Worm (Caenorhabditis elegans) whole organism, young adult: Measurements from ENCODE around the gene gcy-32.

Source experiments
- B0035.1 ChIP-seq: sonication (generic microtip); optimal IDR thresholded peaks from 2 replicates; lab custom pipeline; 2016; ENCODE audit warnings: missing genetic modification characterization, mild to moderate bottlenecking, missing compliant biosample characterization, missing genotype, missing genetic modification reagents
- C06A6.2 ChIP-seq: fragments of 200-800 bp; sonication (Bioruptor generic); conservative IDR thresholded peaks from 2 replicates; pipeline ENCODE4 v1.3.6; 2022; ENCODE audit warnings: missing genetic modification characterization, missing compliant biosample characterization
- C17E4.6 ChIP-seq: fragments of 200-800 bp; sonication (Bioruptor generic); IDR thresholded peaks from 2 replicates; pipeline ENCODE4 v1.3.6; 2022; ENCODE audit warnings: missing genetic modification reagents, missing genetic modification characterization, missing compliant biosample characterization
- D2030.7 ChIP-seq: fragments of 200-800 bp; sonication (Bioruptor generic); IDR thresholded peaks from 2 replicates; pipeline ENCODE4 v1.3.6; 2022; ENCODE audit warnings: missing genetic modification reagents, missing genetic modification characterization, missing compliant biosample characterization
- F22D6.2 ChIP-seq: sonication (generic microtip); optimal IDR thresholded peaks from 2 replicates; lab custom pipeline; 2016; ENCODE audit warnings: mild to moderate bottlenecking, missing genetic modification characterization, missing compliant biosample characterization
- F33H1.4 ChIP-seq: fragments of 200-800 bp; sonication (Bioruptor generic); IDR thresholded peaks from 2 replicates; pipeline ENCODE4 v1.3.6; 2022; ENCODE audit warnings: missing genetic modification reagents, missing genetic modification characterization, missing compliant biosample characterization
- F49E8.2 ChIP-seq: sonication (generic microtip); optimal IDR thresholded peaks from 3 replicates; lab custom pipeline; 2017; ENCODE audit warnings: missing genetic modification characterization, mild to moderate bottlenecking, missing compliant biosample characterization, antibody characterized with exemption, moderate library complexity; ENCODE audit not compliant: insufficient read depth
- K11D2.4 ChIP-seq: fragments of 200-800 bp; sonication (Bioruptor generic); IDR thresholded peaks from 2 replicates; pipeline ENCODE4 v1.3.6; 2022; ENCODE audit warnings: missing genetic modification reagents, missing genetic modification characterization, missing compliant biosample characterization
- T07F8.4 ChIP-seq: sonication (generic microtip); optimal IDR thresholded peaks from 2 replicates; lab custom pipeline; 2016; ENCODE audit warnings: mild to moderate bottlenecking, missing genetic modification characterization, moderate library complexity, missing compliant biosample characterization
- T26A5.8 ChIP-seq: sonication (generic microtip); optimal IDR thresholded peaks from 2 replicates; lab custom pipeline; 2016; ENCODE audit warnings: missing genetic modification characterization, missing compliant biosample characterization
- Y53F4B.3 ChIP-seq: fragments of 200-800 bp; sonication (Bioruptor generic); IDR thresholded peaks from 2 replicates; pipeline ENCODE4 v1.3.6; 2022; ENCODE audit warnings: missing genetic modification reagents, missing genetic modification characterization, missing compliant biosample characterization
- akir-1 ChIP-seq: fragments of 200-800 bp; sonication (Bioruptor generic); optimal IDR thresholded peaks from 2 replicates; lab custom pipeline; 2018; ENCODE audit warnings: mild to moderate bottlenecking, missing genetic modification characterization, moderate library complexity, missing compliant biosample characterization
- ama-1 ChIP-seq, 3 experiments: fragments of 150-350 bp in 1 of 3; sonication (generic microtip) in 2 of 3; optimal IDR thresholded peaks; 2 replicates each; lab custom pipeline; 2014 to 2018; ENCODE audit warnings: missing biosample characterization in 2 of 3, missing genetic modification characterization in 2 of 3, missing genetic modification reagents in 2 of 3
- aptf-2 ChIP-seq: fragments of 200-800 bp; sonication (Bioruptor generic); conservative IDR thresholded peaks from 2 replicates; pipeline ENCODE4 v1.3.6; 2022; ENCODE audit warnings: missing genetic modification reagents, missing genetic modification characterization, missing compliant biosample characterization
- attf-3 ChIP-seq: fragments of 200-800 bp; sonication (Bioruptor generic); conservative IDR thresholded peaks from 2 replicates; pipeline ENCODE4 v1.3.6; 2022; ENCODE audit warnings: missing genetic modification reagents, missing genetic modification characterization, missing compliant biosample characterization
- bed-1 ChIP-seq: fragments of 200-800 bp; sonication (Bioruptor generic); IDR thresholded peaks from 2 replicates; pipeline ENCODE4 v1.3.6; 2022; ENCODE audit warnings: missing genetic modification reagents, missing genetic modification characterization, missing compliant biosample characterization
- ccch-3 ChIP-seq: fragments of 200-800 bp; sonication (Bioruptor generic); optimal IDR thresholded peaks from 2 replicates; lab custom pipeline; 2018; ENCODE audit warnings: mild to moderate bottlenecking, missing genetic modification characterization, missing compliant biosample characterization
- cebp-2 ChIP-seq: fragments of 200-800 bp; sonication (Bioruptor generic); IDR thresholded peaks from 2 replicates; pipeline ENCODE4 v1.3.6; 2022; ENCODE audit warnings: missing genetic modification characterization, missing compliant biosample characterization
- ceh-100 ChIP-seq: fragments of 200-800 bp; sonication (Bioruptor generic); IDR thresholded peaks from 2 replicates; pipeline ENCODE4 v1.3.6; 2022; ENCODE audit warnings: missing genetic modification reagents, missing genetic modification characterization, missing compliant biosample characterization
- ceh-40 ChIP-seq: fragments of 200-800 bp; sonication (Bioruptor generic); IDR thresholded peaks from 2 replicates; pipeline ENCODE4 v1.3.6; 2022; ENCODE audit warnings: missing genetic modification characterization, missing compliant biosample characterization
- dox-1 ChIP-seq: fragments of 200-800 bp; sonication (Bioruptor generic); IDR thresholded peaks from 2 replicates; pipeline ENCODE4 v1.3.6; 2022; ENCODE audit warnings: missing genetic modification reagents, missing genetic modification characterization, missing compliant biosample characterization
- dpl-1 ChIP-seq: fragments of 150-350 bp; optimal IDR thresholded peaks from 2 replicates; lab custom pipeline; 2014; ENCODE audit warnings: missing biosample characterization, missing genetic modification reagents, missing genetic modification characterization
- hmg-20 ChIP-seq: fragments of 200-800 bp; sonication (Bioruptor generic); IDR thresholded peaks from 2 replicates; pipeline ENCODE4 v1.3.6; 2022; ENCODE audit warnings: missing genetic modification reagents, missing genetic modification characterization, missing compliant biosample characterization
- let-607 ChIP-seq, 2 experiments: fragments of 200-800 bp in 1 of 2; sonication (Bioruptor generic) in 1 of 2; sonication (generic microtip) in 1 of 2; optimal IDR thresholded peaks; 2 replicates each; lab custom pipeline; 2016 to 2018; ENCODE audit warnings: mild to moderate bottlenecking in 2 of 2, missing compliant biosample characterization in 2 of 2, missing genetic modification characterization in 2 of 2, moderate library complexity in 2 of 2, missing genotype in 1 of 2
- madf-3 ChIP-seq: fragments of 200-800 bp; sonication (Bioruptor generic); IDR thresholded peaks from 2 replicates; pipeline ENCODE4 v1.3.6; 2022; ENCODE audit warnings: missing genetic modification reagents, missing genetic modification characterization, missing compliant biosample characterization
- mes-4 ChIP-seq: sonication (generic microtip); optimal IDR thresholded peaks from 2 replicates; lab custom pipeline; 2016; ENCODE audit warnings: missing genotype, missing genetic modification characterization, missing compliant biosample characterization
- nhr-120 ChIP-seq: fragments of 200-800 bp; sonication (Bioruptor generic); IDR thresholded peaks from 2 replicates; pipeline ENCODE4 v1.3.6; 2022; ENCODE audit warnings: missing genetic modification characterization, missing compliant biosample characterization
- nhr-27 ChIP-seq: fragments of 200-800 bp; sonication (Bioruptor generic); optimal IDR thresholded peaks from 2 replicates; lab custom pipeline; 2018; ENCODE audit warnings: mild to moderate bottlenecking, missing genetic modification characterization, moderate library complexity, missing compliant biosample characterization
- nhr-80 ChIP-seq: sonication (generic microtip); optimal IDR thresholded peaks from 2 replicates; lab custom pipeline; 2016; ENCODE audit warnings: missing genetic modification characterization, missing compliant biosample characterization
- somi-1 ChIP-seq: fragments of 200-800 bp; sonication (Bioruptor generic); optimal IDR thresholded peaks from 2 replicates; lab custom pipeline; 2018; ENCODE audit warnings: mild to moderate bottlenecking, missing genetic modification characterization, missing compliant biosample characterization
- tbx-9 ChIP-seq: sonication (generic microtip); optimal IDR thresholded peaks from 2 replicates; lab custom pipeline; 2016; ENCODE audit warnings: borderline replicate concordance, missing genetic modification characterization, inconsistent platforms, missing compliant biosample characterization
- zfh-2 ChIP-seq: fragments of 200-800 bp; sonication (Bioruptor generic); conservative IDR thresholded peaks from 2 replicates; pipeline ENCODE4 v1.3.6; 2022; ENCODE audit warnings: missing genetic modification reagents, missing genetic modification characterization, missing compliant biosample characterization
- zim-3 ChIP-seq: sonication (generic microtip); optimal IDR thresholded peaks from 2 replicates; lab custom pipeline; 2017; ENCODE audit warnings: mild to moderate bottlenecking, missing genetic modification characterization, moderate library complexity, missing compliant biosample characterization
- ztf-6 ChIP-seq: fragments of 200-800 bp; sonication (Bioruptor generic); IDR thresholded peaks from 2 replicates; pipeline ENCODE4 v1.3.6; 2022; ENCODE audit warnings: missing genetic modification reagents, missing genetic modification characterization, missing compliant biosample characterization

gcy-32 gene

ce11 chrV:13891489-13891888, 23.8 kb downstream of the gcy-32 start:
- TF ChIP-seq nhr-80 (peak; percentile 52), attf-3 (GFP tag; lab: Robert Waterston, UW) (no peak)

ce11 chrV:13890473-13890872, 24.8 kb downstream of the gcy-32 start, which contains the start of gene lbp-8:
lbp-8 (plus strand) TSS chrV:13890773.
- TF ChIP-seq C17E4.6 (GFP tag; lab: Robert Waterston, UW): no peak
- TF ChIP-seq ccch-3 (GFP tag; lab: Kevin White, UChicago): no peak
- TF ChIP-seq akir-1 (GFP tag; lab: Kevin White, UChicago): no peak
- TF ChIP-seq somi-1 (GFP tag; lab: Kevin White, UChicago): no peak

- no peak for TF ChIP-seq hmg-20 (GFP tag; lab: Robert Waterston, UW)
- no peak for TF ChIP-seq cebp-2 (GFP tag; lab: Robert Waterston, UW)
- no peak for TF ChIP-seq ceh-100 (GFP tag; lab: Robert Waterston, UW)
- TF ChIP-seq nhr-27 (tag; lab: Kevin White, UChicago): no peak
- TF ChIP-seq T26A5.8 (tag; lab: Kevin White, UChicago): no peak
- TF ChIP-seq aptf-2 (GFP tag; lab: Robert Waterston, UW): no peak
- TF ChIP-seq mes-4 (tag; lab: Kevin White, UChicago): no peak
- TF ChIP-seq attf-3 (GFP tag; lab: Robert Waterston, UW): no peak
- TF ChIP-seq tbx-9: no peak
- no peak for TF ChIP-seq nhr-120 (GFP tag; lab: Robert Waterston, UW)
- no peak for TF ChIP-seq K11D2.4 (GFP tag; lab: Robert Waterston, UW)
- no peak for TF ChIP-seq ceh-40
- TF ChIP-seq madf-3 (GFP tag; lab: Robert Waterston, UW): no peak
- TF ChIP-seq zim-3: no peak
- TF ChIP-seq, all 124 proteins: peak for 0
These were observed 25.8 kb downstream of the gcy-32 start, which contains the start of gene spp-12 for ce11 chrV:13889516-13889915. spp-12 (plus strand) TSS chrV:13889816.

ce11 chrV:13887358-13887757, 27.9 kb downstream of the gcy-32 start, which contains the start of gene srsx-19:
srsx-19 (plus strand) TSS chrV:13887658.
- TF ChIP-seq zfh-2 (GFP tag; lab: Robert Waterston, UW) (no peak), F49E8.2 (no peak), let-607 (tag; optimal IDR thresholded peaks at IDR 0.05; lab: Kevin White, UChicago) (no peak), ztf-6 (no peak), T07F8.4 (no peak), dox-1 (GFP tag; lab: Robert Waterston, UW) (no peak), aptf-2 (GFP tag; lab: Robert Waterston, UW) (no peak), F22D6.2 (no peak), bed-1 (GFP tag; lab: Robert Waterston, UW) (no peak), ama-1 (optimal IDR thresholded peaks at IDR 0.05; lab: Kevin White, UChicago) (no peak), ama-1 (GFP tag; optimal IDR thresholded peaks at IDR 0.05; lab: Kevin White, UChicago) (no peak)

- peak; percentile 24; the same call in 1 of the 2 replicates for TF ChIP-seq D2030.7
- TF ChIP-seq F33H1.4 (GFP tag; lab: Robert Waterston, UW): peak; percentile 73
These were observed 33.1 kb downstream of the gcy-32 start for ce11 chrV:13882192-13882591.

- TF ChIP-seq nhr-27 (tag; lab: Kevin White, UChicago) (no peak), hmg-20 (GFP tag; lab: Robert Waterston, UW) (no peak), B0035.1 (tag; lab: Kevin White, UChicago) (no peak), mes-4 (tag; lab: Kevin White, UChicago) (no peak), dpl-1 (GFP tag; lab: Kevin White, UChicago) (no peak), ztf-6 (no peak), Y53F4B.3 (GFP tag; lab: Robert Waterston, UW) (no peak), C06A6.2 (GFP tag; lab: Robert Waterston, UW) (no peak)
These were observed 34.7 kb downstream of the gcy-32 start, which contains the start of gene T22G5.3 for ce11 chrV:13880607-13881006. T22G5.3 (plus strand) TSS chrV:13880907.
